Worm (Caenorhabditis elegans): Measurements from ENCODE around the gene col-177.
A peak's percentile ranks its signal among the peaks of the same experiment; 100 is the strongest.

The col-177 gene

ce11 chrX:11034430-11035117, 32.9 kb upstream of the col-177 start:
- peak; percentile 2 for TF ChIP-seq mls-2 (tag; optimal IDR thresholded peaks at IDR 0.05)
- peak; percentile 78 for TF ChIP-seq ces-1 (GFP tag; optimal IDR thresholded peaks at IDR 0.05)
- peak; percentile 6 for TF ChIP-seq cnd-1 (tag; optimal IDR thresholded peaks at IDR 0.05)
- TF ChIP-seq nhr-76 (tag; optimal IDR thresholded peaks at IDR 0.05) = no peak
- peak; percentile 32 for TF ChIP-seq sptf-1 (tag; optimal IDR thresholded peaks at IDR 0.05)
- TF ChIP-seq unc-120 (tag; optimal IDR thresholded peaks at IDR 0.05; ENCODE audit: poor library complexity, severe bottlenecking) = peak; percentile 56
- no peak for TF ChIP-seq sem-2 (GFP tag; optimal IDR thresholded peaks at IDR 0.05)
- TF ChIP-seq mep-1 (tag; optimal IDR thresholded peaks at IDR 0.05) = peak; percentile 33

DNA sequence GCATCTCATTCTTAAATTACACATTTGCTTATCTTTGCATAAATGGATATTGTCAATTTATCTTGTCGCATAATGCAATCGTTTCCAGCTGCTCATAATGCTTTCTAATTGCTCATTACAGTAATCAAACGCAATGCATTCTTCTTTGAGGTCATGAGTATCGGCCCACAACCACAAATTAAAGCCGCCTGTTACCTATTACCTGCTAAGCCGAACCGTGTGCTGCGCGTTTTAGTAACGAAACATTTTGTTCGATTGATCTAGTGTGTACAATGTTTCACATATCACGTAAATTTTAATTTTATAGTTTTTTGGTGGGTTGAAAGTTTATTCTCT, 32.3 kb upstream of the col-177 start:
- peak; percentile 48 for TF ChIP-seq ces-1 (GFP tag; optimal IDR thresholded peaks at IDR 0.05)
- no peak for TF ChIP-seq sem-2 (GFP tag; optimal IDR thresholded peaks at IDR 0.05)

DNA sequence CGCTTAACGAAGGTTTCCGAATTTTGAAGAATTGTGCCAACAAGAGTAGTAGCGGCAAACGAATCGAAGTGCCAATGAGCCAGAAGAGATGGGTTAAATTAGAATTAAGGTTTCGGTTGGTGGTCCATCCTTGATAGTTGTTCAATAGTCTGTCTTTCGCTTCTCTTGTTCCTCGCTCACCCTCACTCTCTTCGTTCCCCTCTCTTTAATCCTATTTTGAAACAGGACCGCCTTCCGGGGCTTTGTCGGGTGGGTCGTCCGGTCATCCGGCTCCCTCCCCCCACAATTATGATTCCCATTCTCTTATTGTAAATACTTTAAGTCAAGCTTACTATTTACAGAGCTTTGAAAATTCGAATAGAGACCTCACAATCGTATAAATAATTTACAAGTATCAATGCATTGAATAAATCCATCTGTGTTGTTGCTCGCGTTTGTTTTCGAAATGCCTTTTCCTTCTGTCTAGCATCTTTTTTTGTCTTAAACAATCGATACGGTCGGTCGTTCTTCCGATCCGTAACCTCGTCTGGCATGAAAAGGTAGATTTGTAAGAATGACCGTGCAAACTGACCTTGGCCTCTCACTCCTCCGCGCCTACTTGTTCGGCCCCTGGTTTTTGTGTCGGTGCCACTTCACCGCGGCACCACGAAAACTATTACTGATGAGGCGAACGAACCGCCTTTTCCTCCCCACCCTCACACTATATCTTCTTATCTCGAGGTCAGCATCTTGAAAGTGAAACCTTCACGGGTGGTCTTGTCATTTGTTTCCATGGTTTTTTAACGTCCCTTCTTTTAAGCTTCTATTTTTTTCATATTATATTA, 31.7 kb upstream of the col-177 start:
- TF ChIP-seq ces-1 (GFP tag; optimal IDR thresholded peaks at IDR 0.05) (peak; percentile 92), lsy-2 (tag; optimal IDR thresholded peaks at IDR 0.05) (no peak), sptf-1 (tag; optimal IDR thresholded peaks at IDR 0.05) (no peak), ham-2 (GFP tag; optimal IDR thresholded peaks at IDR 0.05) (no peak), mls-2 (tag; optimal IDR thresholded peaks at IDR 0.05) (peak; percentile 41), tbx-8 (GFP tag; optimal IDR thresholded peaks at IDR 0.05) (no peak)

DNA sequence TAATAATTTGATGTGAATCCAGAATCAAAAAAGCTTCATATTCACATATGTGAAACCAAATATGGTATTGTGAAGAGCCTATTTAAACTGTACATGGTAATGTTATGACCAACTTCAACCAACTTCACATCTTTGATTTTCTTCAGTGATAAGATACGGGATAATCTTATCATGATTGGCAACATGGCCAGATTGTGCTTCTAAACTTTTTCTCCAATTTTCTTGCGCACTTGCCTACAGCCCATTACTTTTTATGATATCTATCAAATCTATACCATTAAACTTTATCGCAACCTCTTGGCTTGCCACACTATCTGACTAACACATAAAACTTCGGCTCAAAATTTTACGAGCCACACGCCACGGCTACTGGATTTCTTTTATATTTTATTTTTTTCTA, 30.8 kb upstream of the col-177 start:
- TF ChIP-seq nhr-237 (tag; optimal IDR thresholded peaks at IDR 0.05) = no peak
- TF ChIP-seq nhr-28 (tag; optimal IDR thresholded peaks at IDR 0.05) = no peak
- TF ChIP-seq mls-2 (tag; optimal IDR thresholded peaks at IDR 0.05) = no peak
- no peak for TF ChIP-seq nhr-2 (tag; optimal IDR thresholded peaks at IDR 0.05)

DNA sequence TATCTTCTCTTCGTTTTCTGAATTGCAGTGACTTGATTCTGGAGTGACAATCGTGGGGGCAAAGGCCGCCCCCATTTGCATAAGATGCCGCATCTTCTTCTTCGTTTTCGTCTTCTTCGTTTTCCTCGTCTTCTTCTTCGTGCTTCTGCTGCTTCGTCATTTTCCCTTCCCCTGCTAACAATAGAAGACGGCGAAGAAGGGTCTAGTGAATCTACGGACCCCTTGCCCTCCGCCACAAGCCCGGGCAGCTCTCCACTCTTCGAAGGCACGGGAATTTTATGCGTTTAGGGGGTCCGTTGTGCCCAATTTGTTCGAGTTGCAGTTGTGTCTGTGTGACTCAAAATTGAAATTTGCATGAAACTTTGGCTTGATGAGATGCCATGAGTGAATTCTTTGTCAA, 30.2 kb upstream of the col-177 start:
- TF ChIP-seq ces-1 (GFP tag; optimal IDR thresholded peaks at IDR 0.05) (peak; percentile 68), elt-1 (tag; optimal IDR thresholded peaks at IDR 0.05; ENCODE audit: borderline replicate concordance, insufficient read depth) (no peak)

- TF ChIP-seq nhr-237 (tag; optimal IDR thresholded peaks at IDR 0.05) (peak; percentile 79), ceh-43 (GFP tag; optimal IDR thresholded peaks at IDR 0.05) (no peak), ceh-39 (tag; optimal IDR thresholded peaks at IDR 0.05) (peak; percentile 39), cnd-1 (tag; optimal IDR thresholded peaks at IDR 0.05) (peak; percentile 82), tbx-8 (GFP tag; optimal IDR thresholded peaks at IDR 0.05) (no peak), pha-4 (tag; optimal IDR thresholded peaks at IDR 0.05) (peak; percentile 93), elt-3 (tag; optimal IDR thresholded peaks at IDR 0.05) (no peak), ham-2 (GFP tag; optimal IDR thresholded peaks at IDR 0.05) (peak; percentile 99), sem-2 (GFP tag; optimal IDR thresholded peaks at IDR 0.05) (no peak), unc-62 (GFP tag; optimal IDR thresholded peaks at IDR 0.05) (peak; percentile 86), mab-5 (tag; optimal IDR thresholded peaks at IDR 0.05) (no peak), unc-39 (tag; optimal IDR thresholded peaks at IDR 0.05) (no peak), snpc-4 (tag; optimal IDR thresholded peaks at IDR 0.05) (no peak), ces-1 (GFP tag; optimal IDR thresholded peaks at IDR 0.05) (peak; percentile 86), nhr-2 (tag; optimal IDR thresholded peaks at IDR 0.05) (peak; percentile 70), drap-1 (GFP tag; optimal IDR thresholded peaks at IDR 0.05) (peak; percentile 79), lin-13 (tag; optimal IDR thresholded peaks at IDR 0.05) (peak; percentile 65), elt-1 (tag; optimal IDR thresholded peaks at IDR 0.05; ENCODE audit: borderline replicate concordance, insufficient read depth) (no peak), mep-1 (tag; optimal IDR thresholded peaks at IDR 0.05) (peak; percentile 46), unc-120 (tag; optimal IDR thresholded peaks at IDR 0.05; ENCODE audit: poor library complexity, severe bottlenecking) (peak; percentile 23), ztf-11 (tag; optimal IDR thresholded peaks at IDR 0.05) (peak; percentile 90), nhr-28 (tag; optimal IDR thresholded peaks at IDR 0.05) (no peak), zip-8 (tag; optimal IDR thresholded peaks at IDR 0.05) (no peak), mls-2 (tag; optimal IDR thresholded peaks at IDR 0.05) (peak; percentile 80), hlh-1 (tag; optimal IDR thresholded peaks at IDR 0.05) (peak; percentile 91), lsy-2 (tag; optimal IDR thresholded peaks at IDR 0.05) (peak; percentile 53), sptf-1 (tag; optimal IDR thresholded peaks at IDR 0.05) (peak; percentile 77), lin-32 (GFP tag; optimal IDR thresholded peaks at IDR 0.05) (peak; percentile 63), M03D4.4 (tag; optimal IDR thresholded peaks at IDR 0.05) (peak; percentile 61), flh-1 (GFP tag; optimal IDR thresholded peaks at IDR 0.05) (no peak), ceh-83 (GFP tag; optimal IDR thresholded peaks at IDR 0.05) (no peak), blmp-1 (tag; optimal IDR thresholded peaks at IDR 0.05) (no peak), nhr-76 (tag; optimal IDR thresholded peaks at IDR 0.05) (no peak)
These were observed 29.5 kb upstream of the col-177 start for ce11 chrX:11031047-11031695.
